Worm (Caenorhabditis elegans) whole organism, L1 larva: ENCODE measurements around the gene srh-192.

ENCODE experiments used
- ama-1 ChIP-seq: fragments of 150-350 bp; optimal IDR thresholded peaks from 2 replicates; lab custom pipeline; 2014
- ceh-63 ChIP-seq: fragments of 200-800 bp; sonication (Bioruptor generic); optimal IDR thresholded peaks from 2 replicates; lab custom pipeline; 2018; ENCODE audit warnings: mild to moderate bottlenecking, missing genetic modification characterization, missing compliant biosample characterization
- egl-27 ChIP-seq, 2 experiments: fragments of 150-350 bp in 1 of 2; sonication (generic microtip); optimal IDR thresholded peaks; 3 replicates each; lab custom pipeline; 2017 to 2018; ENCODE audit warnings: missing biosample characterization in 2 of 2, missing genetic modification characterization in 2 of 2, missing genetic modification reagents in 2 of 2
- fkh-10 ChIP-seq: sonication (generic microtip); optimal IDR thresholded peaks from 2 replicates; lab custom pipeline; 2017; ENCODE audit warnings: missing biosample characterization, missing genetic modification reagents, missing genetic modification characterization
- grh-1 ChIP-seq: fragments of 200-800 bp; sonication (Bioruptor generic); IDR thresholded peaks from 2 replicates; pipeline ENCODE4 v1.3.6; 2022; ENCODE audit warnings: missing genetic modification reagents, missing genetic modification characterization, missing compliant biosample characterization
- hpl-2 ChIP-seq: fragments of 150-350 bp; optimal IDR thresholded peaks from 2 replicates; lab custom pipeline; 2014; ENCODE audit warnings: missing biosample characterization, missing genetic modification reagents, missing genetic modification characterization
- nhr-11 ChIP-seq: fragments of 150-350 bp; optimal IDR thresholded peaks from 2 replicates; lab custom pipeline; 2014; ENCODE audit warnings: missing biosample characterization, missing genetic modification characterization
- nhr-20 ChIP-seq: sonication (generic microtip); optimal IDR thresholded peaks from 2 replicates; lab custom pipeline; 2016; ENCODE audit warnings: mild to moderate bottlenecking, missing genetic modification characterization, missing compliant biosample characterization
- nhr-28 ChIP-seq: fragments of 150-350 bp; optimal IDR thresholded peaks from 2 replicates; lab custom pipeline; 2014; ENCODE audit warnings: missing biosample characterization, missing genetic modification characterization
- nhr-71 ChIP-seq: sonication (generic microtip); optimal IDR thresholded peaks from 2 replicates; lab custom pipeline; 2016; ENCODE audit warnings: mild to moderate bottlenecking, missing genetic modification characterization, moderate library complexity, missing compliant biosample characterization
- sox-4 ChIP-seq: sonication (generic microtip); optimal IDR thresholded peaks from 2 replicates; lab custom pipeline; 2016; ENCODE audit warnings: missing genetic modification characterization, missing compliant biosample characterization
- tlp-1 ChIP-seq: fragments of 150-350 bp; optimal IDR thresholded peaks from 2 replicates; lab custom pipeline; 2014; ENCODE audit warnings: missing biosample characterization, missing genetic modification characterization
- ztf-4 ChIP-seq: fragments of 150-350 bp; optimal IDR thresholded peaks from 2 replicates; lab custom pipeline; 2014; ENCODE audit warnings: missing biosample characterization, missing genetic modification characterization

ce11 chrV:4332450-4332849, 17.5 kb upstream of the srh-192 start, which contains the start of gene oac-12:
- TF ChIP-seq nhr-11 (tag; lab: Kevin White, UChicago) (no peak), egl-27 (tag; optimal IDR thresholded peaks at IDR 0.05; lab: Kevin White, UChicago) (no peak), ztf-4 (tag; lab: Kevin White, UChicago) (no peak), fkh-10 (no peak), hpl-2 (no peak), tlp-1 (tag; lab: Kevin White, UChicago) (no peak), ama-1 (no peak), nhr-71 (tag; lab: Kevin White, UChicago) (no peak), sox-4 (tag; lab: Kevin White, UChicago) (no peak), ceh-63 (GFP tag; lab: Kevin White, UChicago) (no peak), nhr-28 (no peak), nhr-20 (tag; lab: Kevin White, UChicago) (no peak), grh-1 (GFP tag; lab: Robert Waterston, UW) (no peak)
